Worm (Caenorhabditis elegans) whole organism, young adult: ENCODE measurements around the gene K08F8.7.

ENCODE experiments used
- ama-1 ChIP-seq, 3 experiments: fragments of 150-350 bp in 1 of 3; sonication (generic microtip) in 2 of 3; optimal IDR thresholded peaks; 2 replicates each; lab custom pipeline; 2014 to 2018; ENCODE audit warnings: missing biosample characterization in 2 of 3, missing genetic modification characterization in 2 of 3, missing genetic modification reagents in 2 of 3
- bed-2 ChIP-seq: fragments of 200-800 bp; sonication (Bioruptor generic); IDR thresholded peaks from 2 replicates; pipeline ENCODE4 v1.3.6; 2022; ENCODE audit warnings: missing genetic modification reagents, missing genetic modification characterization, missing compliant biosample characterization
- cebp-2 ChIP-seq: fragments of 200-800 bp; sonication (Bioruptor generic); IDR thresholded peaks from 2 replicates; pipeline ENCODE4 v1.3.6; 2022; ENCODE audit warnings: missing genetic modification characterization, missing compliant biosample characterization
- dpl-1 ChIP-seq: fragments of 150-350 bp; optimal IDR thresholded peaks from 2 replicates; lab custom pipeline; 2014; ENCODE audit warnings: missing biosample characterization, missing genetic modification reagents, missing genetic modification characterization
- egl-44 ChIP-seq: fragments of 200-800 bp; sonication (Bioruptor generic); IDR thresholded peaks from 2 replicates; pipeline ENCODE4 v1.3.6; 2022; ENCODE audit warnings: missing genetic modification reagents, missing genetic modification characterization, missing compliant biosample characterization
- nhr-179 ChIP-seq: sonication (generic microtip); optimal IDR thresholded peaks from 2 replicates; lab custom pipeline; 2016; ENCODE audit warnings: mild to moderate bottlenecking, missing genetic modification characterization, missing compliant biosample characterization
- pha-4 ChIP-seq: fragments of 150-350 bp; sonication (generic microtip); optimal IDR thresholded peaks from 2 replicates; lab custom pipeline; 2014; ENCODE audit warnings: missing biosample characterization, missing genetic modification reagents, missing genetic modification characterization
- unc-130 ChIP-seq: sonication (generic microtip); optimal IDR thresholded peaks from 2 replicates; lab custom pipeline; 2016; ENCODE audit warnings: missing genetic modification reagents, missing genetic modification characterization, missing compliant biosample characterization
- unc-62 ChIP-seq: fragments of 150-350 bp; optimal IDR thresholded peaks from 2 replicates; lab custom pipeline; 2014; ENCODE audit warnings: missing biosample characterization, missing genetic modification reagents, missing genetic modification characterization
- ztf-22 ChIP-seq: fragments of 200-800 bp; sonication (Bioruptor generic); optimal IDR thresholded peaks from 2 replicates; lab custom pipeline; 2018; ENCODE audit warnings: mild to moderate bottlenecking, missing genetic modification characterization, moderate library complexity, missing compliant biosample characterization

ce11 chrII:8741277-8741676 lies 13.9 kb downstream of the K08F8.7 start:
- TF ChIP-seq cebp-2 (GFP tag; lab: Robert Waterston, UW) (no peak), ztf-22 (GFP tag; lab: Kevin White, UChicago) (peak; percentile 19), pha-4 (tag; lab: Kevin White, UChicago) (no peak), bed-2 (GFP tag; lab: Robert Waterston, UW) (no peak), egl-44 (no peak), nhr-179 (no peak), unc-62 (no peak), ama-1 (optimal IDR thresholded peaks at IDR 0.05; lab: Kevin White, UChicago) (no peak), ama-1 (GFP tag; optimal IDR thresholded peaks at IDR 0.05; lab: Kevin White, UChicago) (no peak), unc-130 (GFP tag; lab: Kevin White, UChicago) (no peak), dpl-1 (no peak)
